Worm (Caenorhabditis elegans) whole organism, young adult: Measurements from ENCODE around the gene B0410.3.

Experiments used
- B0261.1 ChIP-seq: sonication (generic microtip); optimal IDR thresholded peaks from 2 replicates; lab custom pipeline; 2016; ENCODE audit warnings: mild to moderate bottlenecking, missing genetic modification characterization, moderate library complexity, missing compliant biosample characterization
- C17E4.6 ChIP-seq: fragments of 200-800 bp; sonication (Bioruptor generic); IDR thresholded peaks from 2 replicates; pipeline ENCODE4 v1.3.6; 2022; ENCODE audit warnings: missing genetic modification reagents, missing genetic modification characterization, missing compliant biosample characterization
- D2030.7 ChIP-seq: fragments of 200-800 bp; sonication (Bioruptor generic); IDR thresholded peaks from 2 replicates; pipeline ENCODE4 v1.3.6; 2022; ENCODE audit warnings: missing genetic modification reagents, missing genetic modification characterization, missing compliant biosample characterization
- F37B4.10 ChIP-seq: fragments of 200-800 bp; sonication (Bioruptor generic); IDR thresholded peaks from 2 replicates; pipeline ENCODE4 v1.3.6; 2022; ENCODE audit warnings: missing genetic modification characterization, missing compliant biosample characterization
- F49E8.2 ChIP-seq: sonication (generic microtip); optimal IDR thresholded peaks from 3 replicates; lab custom pipeline; 2017; ENCODE audit warnings: missing genetic modification characterization, mild to moderate bottlenecking, missing compliant biosample characterization, antibody characterized with exemption, moderate library complexity; ENCODE audit not compliant: insufficient read depth
- F55B11.4 ChIP-seq: sonication (generic microtip); optimal IDR thresholded peaks from 2 replicates; lab custom pipeline; 2016; ENCODE audit warnings: missing compliant biosample characterization, missing genetic modification characterization, borderline replicate concordance; ENCODE audit not compliant: insufficient read depth
- K12H6.12 ChIP-seq: fragments of 200-800 bp; sonication (Bioruptor generic); optimal IDR thresholded peaks from 2 replicates; lab custom pipeline; 2018; ENCODE audit warnings: mild to moderate bottlenecking, missing genetic modification characterization, missing compliant biosample characterization
- T07F8.4 ChIP-seq: sonication (generic microtip); optimal IDR thresholded peaks from 2 replicates; lab custom pipeline; 2016; ENCODE audit warnings: mild to moderate bottlenecking, missing genetic modification characterization, moderate library complexity, missing compliant biosample characterization
- Y79H2A.3 ChIP-seq: fragments of 200-800 bp; sonication (Bioruptor generic); conservative IDR thresholded peaks from 2 replicates; pipeline ENCODE4 v1.3.6; 2022; ENCODE audit warnings: missing genetic modification reagents, missing genetic modification characterization, missing compliant biosample characterization
- atf-7 ChIP-seq: sonication (generic microtip); optimal IDR thresholded peaks from 2 replicates; lab custom pipeline; 2017; ENCODE audit warnings: mild to moderate bottlenecking, missing genetic modification characterization, missing compliant biosample characterization
- athp-1 ChIP-seq: sonication (generic microtip); optimal IDR thresholded peaks from 2 replicates; lab custom pipeline; 2017; ENCODE audit warnings: mild to moderate bottlenecking, missing genetic modification characterization, missing compliant biosample characterization
- ceh-58 ChIP-seq: fragments of 200-800 bp; sonication (Bioruptor generic); IDR thresholded peaks from 2 replicates; pipeline ENCODE4 v1.3.6; 2022; ENCODE audit warnings: missing genetic modification characterization, missing compliant biosample characterization
- ceh-91 ChIP-seq: fragments of 200-800 bp; sonication (Bioruptor generic); IDR thresholded peaks from 2 replicates; pipeline ENCODE4 v1.3.6; 2022; ENCODE audit warnings: missing genetic modification reagents, missing genetic modification characterization, missing compliant biosample characterization
- die-1 ChIP-seq: sonication (generic microtip); optimal IDR thresholded peaks from 2 replicates; lab custom pipeline; 2016; ENCODE audit warnings: missing genotype, mild to moderate bottlenecking, missing genetic modification characterization, missing compliant biosample characterization
- dox-1 ChIP-seq: fragments of 200-800 bp; sonication (Bioruptor generic); IDR thresholded peaks from 2 replicates; pipeline ENCODE4 v1.3.6; 2022; ENCODE audit warnings: missing genetic modification reagents, missing genetic modification characterization, missing compliant biosample characterization
- egl-44 ChIP-seq: fragments of 200-800 bp; sonication (Bioruptor generic); IDR thresholded peaks from 2 replicates; pipeline ENCODE4 v1.3.6; 2022; ENCODE audit warnings: missing genetic modification reagents, missing genetic modification characterization, missing compliant biosample characterization
- gei-17 ChIP-seq: fragments of 200-800 bp; sonication (Bioruptor generic); optimal IDR thresholded peaks from 2 replicates; lab custom pipeline; 2018; ENCODE audit warnings: mild to moderate bottlenecking, missing genetic modification characterization, missing compliant biosample characterization
- hlh-12 ChIP-seq: sonication (generic microtip); optimal IDR thresholded peaks from 2 replicates; lab custom pipeline; 2016; ENCODE audit warnings: missing genetic modification characterization, missing compliant biosample characterization
- hrde-1 ChIP-seq: sonication (generic microtip); optimal IDR thresholded peaks from 2 replicates; lab custom pipeline; 2016; ENCODE audit warnings: missing genetic modification characterization, mild to moderate bottlenecking, missing compliant biosample characterization, moderate library complexity, missing genotype, missing genetic modification reagents, borderline replicate concordance
- let-607 ChIP-seq, 2 experiments: fragments of 200-800 bp in 1 of 2; sonication (Bioruptor generic) in 1 of 2; sonication (generic microtip) in 1 of 2; optimal IDR thresholded peaks; 2 replicates each; lab custom pipeline; 2016 to 2018; ENCODE audit warnings: mild to moderate bottlenecking in 2 of 2, missing compliant biosample characterization in 2 of 2, missing genetic modification characterization in 2 of 2, moderate library complexity in 2 of 2, missing genotype in 1 of 2
- lin-26 ChIP-seq: fragments of 200-800 bp; sonication (Bioruptor generic); IDR thresholded peaks from 2 replicates; pipeline ENCODE4 v1.3.6; 2022; ENCODE audit warnings: missing genetic modification reagents, missing genetic modification characterization, missing compliant biosample characterization
- lin-35 ChIP-seq, 3 experiments: fragments of 150-350 bp in 2 of 3; sonication (generic microtip) in 1 of 3; optimal IDR thresholded peaks; 2 replicates each; lab custom pipeline; 2014 to 2018; ENCODE audit warnings: missing biosample characterization in 3 of 3, missing genetic modification characterization in 3 of 3, missing genetic modification reagents in 3 of 3
- lin-54 ChIP-seq: fragments of 200-800 bp; sonication (Bioruptor generic); optimal IDR thresholded peaks from 2 replicates; lab custom pipeline; 2018; ENCODE audit warnings: mild to moderate bottlenecking, missing genetic modification characterization, missing compliant biosample characterization
- madf-10 ChIP-seq: sonication (generic microtip); optimal IDR thresholded peaks from 2 replicates; lab custom pipeline; 2016; ENCODE audit warnings: mild to moderate bottlenecking, missing genetic modification characterization, missing compliant biosample characterization
- madf-3 ChIP-seq: fragments of 200-800 bp; sonication (Bioruptor generic); IDR thresholded peaks from 2 replicates; pipeline ENCODE4 v1.3.6; 2022; ENCODE audit warnings: missing genetic modification reagents, missing genetic modification characterization, missing compliant biosample characterization
- madf-6 ChIP-seq: fragments of 200-800 bp; sonication (Bioruptor generic); IDR thresholded peaks from 2 replicates; pipeline ENCODE4 v1.3.6; 2022; ENCODE audit warnings: missing genetic modification reagents, missing genetic modification characterization, missing compliant biosample characterization
- mcd-1 ChIP-seq: fragments of 200-800 bp; sonication (Bioruptor generic); IDR thresholded peaks from 2 replicates; pipeline ENCODE4 v1.3.6; 2022; ENCODE audit warnings: missing genetic modification reagents, missing genetic modification characterization, missing compliant biosample characterization
- mel-28 ChIP-seq: sonication (generic microtip); optimal IDR thresholded peaks from 2 replicates; lab custom pipeline; 2016; ENCODE audit warnings: borderline replicate concordance, mild to moderate bottlenecking, missing genetic modification characterization, missing compliant biosample characterization
- mxl-1 ChIP-seq: sonication (generic microtip); optimal IDR thresholded peaks from 2 replicates; lab custom pipeline; 2016; ENCODE audit warnings: missing genetic modification characterization, missing compliant biosample characterization
- nhr-120 ChIP-seq: fragments of 200-800 bp; sonication (Bioruptor generic); IDR thresholded peaks from 2 replicates; pipeline ENCODE4 v1.3.6; 2022; ENCODE audit warnings: missing genetic modification characterization, missing compliant biosample characterization
- nhr-80 ChIP-seq: sonication (generic microtip); optimal IDR thresholded peaks from 2 replicates; lab custom pipeline; 2016; ENCODE audit warnings: missing genetic modification characterization, missing compliant biosample characterization
- repo-1 ChIP-seq: sonication (generic microtip); optimal IDR thresholded peaks from 2 replicates; lab custom pipeline; 2017; ENCODE audit warnings: mild to moderate bottlenecking, missing genetic modification characterization, missing compliant biosample characterization
- snpc-4 ChIP-seq, 5 experiments: fragments of 150-350 bp in 1 of 5; sonication (generic microtip) in 4 of 5; optimal IDR thresholded peaks; 2 replicates each; lab custom pipeline; 2014 to 2018; ENCODE audit warnings: missing genetic modification characterization in 5 of 5, missing biosample characterization in 3 of 5, antibody characterized with exemption in 2 of 5, mild to moderate bottlenecking in 2 of 5, missing compliant biosample characterization in 2 of 5, missing genotype in 2 of 5, moderate library complexity in 2 of 5, missing genetic modification reagents in 1 of 5
- somi-1 ChIP-seq: fragments of 200-800 bp; sonication (Bioruptor generic); optimal IDR thresholded peaks from 2 replicates; lab custom pipeline; 2018; ENCODE audit warnings: mild to moderate bottlenecking, missing genetic modification characterization, missing compliant biosample characterization
- sptf-2 ChIP-seq: fragments of 200-800 bp; sonication (Bioruptor generic); optimal IDR thresholded peaks from 2 replicates; lab custom pipeline; 2018; ENCODE audit warnings: mild to moderate bottlenecking, missing genetic modification characterization, missing compliant biosample characterization
- tlf-1 ChIP-seq: fragments of 200-800 bp; sonication (Bioruptor generic); optimal IDR thresholded peaks from 2 replicates; lab custom pipeline; 2018; ENCODE audit warnings: mild to moderate bottlenecking, missing genetic modification characterization, missing compliant biosample characterization
- unc-130 ChIP-seq: sonication (generic microtip); optimal IDR thresholded peaks from 2 replicates; lab custom pipeline; 2016; ENCODE audit warnings: missing genetic modification reagents, missing genetic modification characterization, missing compliant biosample characterization
- zfh-2 ChIP-seq: fragments of 200-800 bp; sonication (Bioruptor generic); conservative IDR thresholded peaks from 2 replicates; pipeline ENCODE4 v1.3.6; 2022; ENCODE audit warnings: missing genetic modification reagents, missing genetic modification characterization, missing compliant biosample characterization
- ztf-18 ChIP-seq: sonication (generic microtip); optimal IDR thresholded peaks from 2 replicates; lab custom pipeline; 2016; ENCODE audit warnings: missing genotype, mild to moderate bottlenecking, missing genetic modification characterization, missing compliant biosample characterization
- ztf-22 ChIP-seq: fragments of 200-800 bp; sonication (Bioruptor generic); optimal IDR thresholded peaks from 2 replicates; lab custom pipeline; 2018; ENCODE audit warnings: mild to moderate bottlenecking, missing genetic modification characterization, moderate library complexity, missing compliant biosample characterization
- ztf-26 ChIP-seq: sonication (generic microtip); optimal IDR thresholded peaks from 2 replicates; lab custom pipeline; 2017; ENCODE audit warnings: missing genetic modification characterization, missing compliant biosample characterization

The B0410.3 gene

DNA sequence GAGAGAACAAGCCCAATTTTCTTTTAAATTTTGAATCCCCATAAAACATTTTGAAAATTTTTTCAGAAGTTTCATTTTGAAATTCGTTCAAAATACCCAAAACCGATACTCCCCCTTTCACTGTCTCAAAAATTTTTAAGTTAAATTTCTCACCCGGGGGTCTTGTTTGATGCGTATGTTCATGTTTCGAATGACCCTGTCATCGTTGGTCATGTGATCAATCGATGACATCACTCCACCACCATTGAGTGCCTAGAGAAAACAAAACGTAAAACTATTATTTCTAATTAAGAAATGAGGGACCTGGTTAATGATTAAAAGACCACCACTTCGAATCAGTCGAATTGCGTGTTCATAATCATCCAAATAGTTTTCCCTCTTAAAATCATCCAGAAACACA is 32.9 kb downstream of the B0410.3 start:
- TF ChIP-seq gei-17 (GFP tag; lab: Kevin White, UChicago) (no peak), atf-7 (no peak), lin-54 (GFP tag; lab: Kevin White, UChicago) (no peak), egl-44 (GFP tag; lab: Robert Waterston, UW) (no peak)

DNA sequence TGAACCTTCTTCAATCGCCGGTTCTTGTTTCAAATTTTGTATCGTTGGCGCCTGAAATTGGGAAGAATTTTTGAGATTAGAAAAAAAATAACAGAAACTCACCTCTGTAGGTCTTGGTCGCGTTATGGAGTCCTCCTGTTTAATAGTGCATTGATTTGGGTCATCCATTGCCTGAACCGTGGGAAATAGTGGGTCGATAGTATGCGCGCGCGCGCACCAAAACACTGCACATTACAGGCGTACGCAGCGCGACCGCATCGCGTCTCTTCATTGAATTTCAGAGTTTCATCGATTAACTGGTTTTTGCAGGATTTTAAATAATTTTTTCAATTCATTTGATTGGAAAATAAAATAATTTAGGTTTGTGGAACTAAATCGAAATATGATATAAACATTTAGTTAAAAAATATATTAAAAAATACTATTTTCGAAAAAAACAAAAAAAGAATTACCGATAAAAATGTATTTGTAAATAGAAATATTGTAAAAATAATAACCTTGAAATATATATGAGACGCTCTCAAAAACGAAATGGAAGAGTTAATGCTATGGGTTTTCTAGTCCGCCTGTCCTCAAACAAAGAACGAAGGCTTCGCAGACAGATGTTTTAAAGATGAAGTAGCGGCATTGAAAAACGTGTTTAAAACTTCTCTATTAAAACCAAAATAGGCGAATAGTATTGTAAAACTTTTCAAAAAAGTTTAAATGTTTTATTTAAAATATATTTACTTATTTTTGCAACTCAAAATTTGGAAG is 34.0 kb downstream of the B0410.3 start, which contains the start of gene tra-4:
tra-4 (minus strand) TSS at position 534 of the 756 bp plus-strand sequence.
- TF ChIP-seq F55B11.4 (tag; lab: Kevin White, UChicago) (no peak), Y79H2A.3 (no peak), nhr-120 (no peak), ceh-58 (no peak), madf-3 (0 out of 2 replicates have a peak, but pooled peaks have one; percentile 17), athp-1 (tag; lab: Kevin White, UChicago) (no peak)

DNA sequence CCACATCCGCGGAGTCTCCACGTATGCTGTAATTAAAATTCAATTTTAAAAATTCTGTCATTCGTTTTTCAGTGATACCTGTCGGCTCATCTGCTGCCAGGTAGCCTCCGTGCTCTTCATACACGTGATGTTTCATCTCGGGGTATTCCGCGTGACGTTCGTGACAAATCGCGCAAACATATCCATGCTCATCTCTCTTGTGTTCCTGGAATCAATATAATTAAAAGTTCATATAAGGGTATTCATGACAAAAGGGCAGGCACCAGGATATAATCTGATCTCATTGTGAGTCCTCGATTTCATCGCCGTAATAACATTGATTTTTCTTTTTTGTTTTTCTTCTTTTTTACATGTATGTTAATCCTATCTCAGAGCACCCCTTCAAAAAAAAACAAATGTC is 37.3 kb downstream of the B0410.3 start:
- no peak for TF ChIP-seq repo-1 (tag; lab: Kevin White, UChicago)
- TF ChIP-seq sptf-2 (GFP tag; lab: Kevin White, UChicago), result no peak
- TF ChIP-seq lin-26 (GFP tag; lab: Robert Waterston, UW), result no peak
- TF ChIP-seq F49E8.2, result no peak
- TF ChIP-seq F37B4.10 (GFP tag; lab: Robert Waterston, UW), result no peak
- no peak for TF ChIP-seq unc-130 (GFP tag; lab: Kevin White, UChicago)
- no peak for TF ChIP-seq mxl-1 (tag; lab: Kevin White, UChicago)
- TF ChIP-seq ceh-91 (GFP tag; lab: Robert Waterston, UW), result no peak
- TF ChIP-seq hlh-12 (tag; lab: Kevin White, UChicago), result no peak
- no peak for TF ChIP-seq D2030.7 (GFP tag; lab: Robert Waterston, UW)
- TF ChIP-seq athp-1 (tag; lab: Kevin White, UChicago), result no peak
- TF ChIP-seq mel-28, result no peak
- TF ChIP-seq tlf-1, result no peak
- no peak for TF ChIP-seq K12H6.12 (tag; lab: Kevin White, UChicago)
- TF ChIP-seq, all 124 proteins: peak for 0

DNA sequence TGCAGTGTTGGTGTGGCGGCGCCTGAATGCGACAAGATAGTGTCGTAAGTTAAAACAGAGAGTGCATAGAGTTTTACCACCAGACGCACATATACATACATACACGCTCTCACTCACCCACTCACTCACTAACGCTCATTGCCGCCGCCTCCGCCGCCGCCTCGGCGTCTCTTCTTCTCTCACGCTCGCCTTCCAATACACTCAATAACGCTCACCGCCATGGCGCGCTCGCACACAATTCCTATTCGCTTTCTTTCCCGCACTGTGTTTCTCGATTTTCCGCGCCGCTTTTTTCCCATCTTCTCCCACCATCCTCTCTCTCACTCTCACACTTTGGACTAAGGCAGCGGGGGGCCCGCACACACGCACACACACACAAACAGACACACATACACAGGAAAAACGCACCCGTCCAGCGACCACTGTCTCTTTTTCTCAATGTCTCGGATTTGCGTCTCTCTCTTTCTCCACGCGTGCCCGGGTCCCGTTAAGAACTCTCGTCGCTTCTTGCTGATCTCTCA is 38.8 kb downstream of the B0410.3 start, which contains the start of gene kin-29:
kin-29 (minus strand) TSS at position 51 of the 521 bp plus-strand sequence.
- TF ChIP-seq dox-1 (GFP tag; lab: Robert Waterston, UW), result peak; percentile 85
- peak in 1 of 3 experiments; percentile 68 for TF ChIP-seq lin-35 (GFP tag; optimal IDR thresholded peaks at IDR 0.05; lab: Kevin White, UChicago)
- 0 out of 2 replicates have a peak, but pooled peaks have one; percentile 14 for TF ChIP-seq C17E4.6
- TF ChIP-seq lin-26 (GFP tag; lab: Robert Waterston, UW), result peak; percentile 58; the same call in 1 of the 2 replicates
- TF ChIP-seq let-607 (tag; optimal IDR thresholded peaks at IDR 0.05; lab: Kevin White, UChicago), result peak; percentile 37 to 55
- peak; percentile 93 for TF ChIP-seq madf-10 (tag; lab: Kevin White, UChicago)
- TF ChIP-seq atf-7, result peak; percentile 64
- peak; percentile 36 for TF ChIP-seq die-1 (tag; lab: Kevin White, UChicago)
- TF ChIP-seq B0261.1, result peak; percentile 24
- peak; percentile 61 for TF ChIP-seq somi-1 (GFP tag; lab: Kevin White, UChicago)
- peak; percentile 15 for TF ChIP-seq snpc-4 (GFP tag; optimal IDR thresholded peaks at IDR 0.05; lab: Kevin White, UChicago)
- TF ChIP-seq snpc-4 (tag; optimal IDR thresholded peaks at IDR 0.05; lab: Kevin White, UChicago), result peak in 3 of 4 experiments; percentile 43 to 66 (median 66)
- peak; percentile 85 for TF ChIP-seq ztf-26
- peak; percentile 51 for TF ChIP-seq T07F8.4 (tag; lab: Kevin White, UChicago)
- TF ChIP-seq nhr-80 (tag; lab: Kevin White, UChicago), result peak; percentile 76
- no peak; the same call in 1 of the 2 replicates for TF ChIP-seq ceh-91 (GFP tag; lab: Robert Waterston, UW)
- TF ChIP-seq zfh-2 (GFP tag; lab: Robert Waterston, UW), result peak; percentile 98
- TF ChIP-seq hlh-12 (tag; lab: Kevin White, UChicago), result no peak
- TF ChIP-seq mcd-1 (GFP tag; lab: Robert Waterston, UW), result peak; percentile 66; the same call in 1 of the 2 replicates
- TF ChIP-seq hrde-1 (tag; lab: Kevin White, UChicago), result no peak
- peak; percentile 56; the same call in 1 of the 2 replicates for TF ChIP-seq madf-6
- peak; percentile 59 for TF ChIP-seq ztf-18 (tag; lab: Kevin White, UChicago)
- peak; percentile 6 for TF ChIP-seq ztf-22 (GFP tag; lab: Kevin White, UChicago)
